Fruit fly (Drosophila melanogaster): ENCODE data around the gene CG33795.

DNA sequence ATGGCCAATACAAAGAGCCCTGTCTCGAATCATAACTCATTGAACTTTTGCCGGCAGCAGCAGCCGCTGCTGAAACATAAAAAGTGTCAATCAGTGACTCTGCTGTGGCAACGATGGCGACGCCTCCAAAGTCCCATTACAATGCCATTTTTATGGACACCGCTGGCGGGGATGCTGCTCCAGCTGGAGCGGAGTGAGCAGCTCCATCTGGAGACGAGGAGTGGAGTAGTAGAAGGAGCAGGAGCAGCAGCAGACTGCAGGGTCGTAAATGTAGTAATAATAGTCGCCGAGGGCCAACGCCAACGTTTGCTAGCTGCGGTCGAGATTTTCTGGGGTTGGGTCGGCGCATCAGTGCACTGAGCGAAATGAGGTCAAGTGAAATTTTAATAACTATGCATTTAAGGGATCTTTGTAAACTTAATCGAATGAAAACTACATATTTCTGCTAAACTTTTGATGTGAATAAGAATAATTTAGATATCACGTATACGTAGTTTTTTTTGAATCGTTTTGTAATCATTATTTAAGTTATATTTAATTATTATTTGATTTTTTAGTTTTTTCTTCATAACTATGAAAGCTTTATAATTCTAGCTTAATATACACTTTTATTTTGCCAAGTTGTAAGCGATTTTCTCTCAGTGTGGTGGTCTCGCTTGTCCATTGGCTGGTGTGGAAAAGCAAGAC, 2.5 kb downstream of the CG33795 start:
- no peak for TF ChIP-seq CG8478 (optimal IDR thresholded peaks at IDR 0.05)
- no peak for TF ChIP-seq Dll (optimal IDR thresholded peaks at IDR 0.05)

Data from whole organism.